Worm (Caenorhabditis elegans): ENCODE data around the gene ZK1073.1.

Gene ZK1073.1

DNA sequence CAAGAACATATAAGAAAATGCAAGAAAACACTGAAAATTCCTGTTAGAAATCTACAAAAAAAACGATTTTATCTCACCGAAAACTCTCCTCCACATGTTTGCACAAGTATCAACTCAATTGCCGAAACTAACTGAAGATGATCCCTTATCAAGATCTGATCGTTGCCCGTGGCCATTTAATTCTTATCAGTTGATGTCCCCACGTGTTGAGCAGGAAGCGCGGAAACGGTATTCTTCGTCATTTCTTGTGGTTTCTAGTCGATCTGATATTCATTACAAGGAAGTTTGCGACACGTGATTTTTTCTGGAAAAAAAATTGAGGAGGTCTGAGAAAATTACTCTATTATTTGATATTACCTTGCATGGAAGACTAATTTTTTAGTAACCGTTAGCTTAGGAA, 34.7 kb upstream of the ZK1073.1 start, which contains the start of gene F09C8.1:
F09C8.1 (minus strand) TSS at position 123 of the 400 bp plus-strand sequence.
- no peak for TF ChIP-seq dmd-4 (tag; optimal IDR thresholded peaks at IDR 0.05; ENCODE audit: borderline replicate concordance)
- TF ChIP-seq K02D7.2 (tag; optimal IDR thresholded peaks at IDR 0.05): no peak
- no peak for TF ChIP-seq ceh-18 (tag; optimal IDR thresholded peaks at IDR 0.05)
- TF ChIP-seq elt-2 (tag; optimal IDR thresholded peaks at IDR 0.05): peak; percentile 41

DNA sequence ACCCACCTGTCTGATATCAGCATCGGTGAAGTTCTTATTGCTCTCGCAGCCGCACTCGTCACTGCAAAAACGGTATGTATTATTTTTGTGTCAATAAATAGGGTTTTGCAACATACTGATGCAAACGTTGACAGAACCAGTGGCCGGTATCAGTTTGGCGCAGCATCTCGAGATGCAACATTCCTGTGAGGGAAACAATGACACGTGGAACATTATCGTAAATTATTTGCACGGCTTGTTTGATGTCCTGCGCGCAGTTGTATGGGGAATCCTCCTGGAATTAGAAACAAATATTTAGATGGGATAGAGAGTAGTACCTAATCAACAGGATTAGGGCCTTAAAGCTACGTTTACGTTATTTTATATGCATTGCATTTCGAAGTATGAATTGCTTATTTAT, 32.3 kb upstream of the ZK1073.1 start:
- TF ChIP-seq ama-1 (optimal IDR thresholded peaks at IDR 0.05) (no peak), madf-2 (tag; optimal IDR thresholded peaks at IDR 0.05) (no peak), eyg-1 (tag; optimal IDR thresholded peaks at IDR 0.05) (no peak)

ce11 chrX:16159359-16159758, 30.7 kb upstream of the ZK1073.1 start:
- TF ChIP-seq madf-2 (tag; optimal IDR thresholded peaks at IDR 0.05) (no peak), unc-42 (tag; optimal IDR thresholded peaks at IDR 0.05) (peak; percentile 22)

DNA sequence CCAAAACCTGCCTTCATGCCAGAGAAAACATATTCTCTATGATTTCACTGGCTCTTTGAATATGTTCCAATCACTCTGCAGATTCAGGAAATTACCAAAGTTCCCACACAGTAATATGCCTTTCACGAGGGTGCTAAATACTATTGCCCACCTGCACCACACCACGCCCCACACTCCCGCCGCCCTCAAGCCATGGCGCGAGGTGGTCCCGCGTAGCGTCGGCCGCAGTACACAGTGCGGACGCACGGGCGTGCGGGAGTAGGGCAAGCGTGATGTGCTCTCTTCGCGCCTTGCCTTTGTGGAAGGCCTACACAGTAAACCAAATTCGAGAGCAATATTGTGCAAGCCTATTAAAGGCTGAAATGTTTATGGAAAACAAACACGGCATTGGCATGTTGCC, 28.8 kb upstream of the ZK1073.1 start:
- TF ChIP-seq pag-3 (tag; optimal IDR thresholded peaks at IDR 0.05; ENCODE audit: borderline replicate concordance) (no peak), ama-1 (optimal IDR thresholded peaks at IDR 0.05) (no peak), ceh-9 (tag; optimal IDR thresholded peaks at IDR 0.05) (peak; percentile 8), hlh-30 (tag; optimal IDR thresholded peaks at IDR 0.05; ENCODE audit: insufficient read depth) (no peak), sox-2 (GFP tag; IDR thresholded peaks at IDR 0.05) (no peak)

DNA sequence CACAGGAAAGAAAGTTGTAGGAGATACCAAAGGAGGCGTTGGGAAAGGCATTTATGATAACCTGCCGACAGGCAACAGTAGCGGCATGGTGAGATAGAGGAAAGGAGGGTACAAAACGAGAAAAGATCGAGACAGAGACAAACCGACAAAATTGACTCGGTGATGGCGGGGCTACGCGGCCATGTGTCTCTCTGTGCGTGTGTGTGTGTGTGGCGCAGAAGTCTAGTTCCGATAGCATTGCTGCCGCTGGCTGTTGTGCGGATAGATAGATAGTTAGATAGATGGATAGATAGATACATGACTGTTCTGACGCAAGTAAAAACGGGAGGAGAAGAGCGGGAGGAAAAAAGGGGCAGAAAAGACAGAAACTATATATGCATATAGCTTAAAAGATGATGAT, 28.2 kb upstream of the ZK1073.1 start:
- TF ChIP-seq ceh-31 (tag; optimal IDR thresholded peaks at IDR 0.05) (peak; percentile 4), ceh-22 (tag; optimal IDR thresholded peaks at IDR 0.05) (no peak), sdc-2 (tag; optimal IDR thresholded peaks at IDR 0.05) (peak; percentile 46), nfya-1 (tag; optimal IDR thresholded peaks at IDR 0.05) (peak; percentile 17), pha-4 (tag; optimal IDR thresholded peaks at IDR 0.05) (no peak), unc-55 (GFP tag; optimal IDR thresholded peaks at IDR 0.05) (peak; percentile 12), odd-2 (tag; optimal IDR thresholded peaks at IDR 0.05) (no peak), ceh-18 (tag; optimal IDR thresholded peaks at IDR 0.05) (peak; percentile 16), eyg-1 (tag; optimal IDR thresholded peaks at IDR 0.05) (no peak), rnt-1 (tag; optimal IDR thresholded peaks at IDR 0.05) (no peak)

ce11 chrX:16155216-16155991, 26.7 kb upstream of the ZK1073.1 start:
- TF ChIP-seq elt-4 (tag; optimal IDR thresholded peaks at IDR 0.05) (peak; percentile 6), ahr-1 (tag; optimal IDR thresholded peaks at IDR 0.05) (no peak), pha-4 (tag; optimal IDR thresholded peaks at IDR 0.05) (no peak), sdc-2 (tag; optimal IDR thresholded peaks at IDR 0.05) (peak; percentile 55), pqm-1 (tag; optimal IDR thresholded peaks at IDR 0.05) (no peak), ceh-22 (tag; optimal IDR thresholded peaks at IDR 0.05) (no peak), che-1 (tag; optimal IDR thresholded peaks at IDR 0.05) (no peak), pax-1 (tag; optimal IDR thresholded peaks at IDR 0.05) (no peak), ref-2 (tag; optimal IDR thresholded peaks at IDR 0.05) (peak; percentile 27), unc-42 (tag; optimal IDR thresholded peaks at IDR 0.05) (peak; percentile 54), ceh-18 (tag; optimal IDR thresholded peaks at IDR 0.05) (peak; percentile 33), fax-1 (tag; optimal IDR thresholded peaks at IDR 0.05) (no peak), ceh-31 (tag; optimal IDR thresholded peaks at IDR 0.05) (peak; percentile 0), C38D4.7 (GFP tag; optimal IDR thresholded peaks at IDR 0.05) (no peak), ceh-30 (tag; optimal IDR thresholded peaks at IDR 0.05) (no peak), ceh-2 (tag; optimal IDR thresholded peaks at IDR 0.05) (no peak), lim-6 (tag; optimal IDR thresholded peaks at IDR 0.05) (no peak), unc-3 (GFP tag; conservative IDR thresholded peaks at IDR 0.05) (no peak), unc-3 (tag; optimal IDR thresholded peaks at IDR 0.05) (no peak), eyg-1 (tag; optimal IDR thresholded peaks at IDR 0.05) (no peak), zip-5 (tag; optimal IDR thresholded peaks at IDR 0.05) (no peak), dve-1 (tag; optimal IDR thresholded peaks at IDR 0.05) (peak; percentile 17), ceh-34 (tag; optimal IDR thresholded peaks at IDR 0.05) (no peak), fkh-6 (tag; optimal IDR thresholded peaks at IDR 0.05) (no peak), ceh-48 (tag; optimal IDR thresholded peaks at IDR 0.05) (no peak), unc-55 (GFP tag; optimal IDR thresholded peaks at IDR 0.05) (no peak)
